Worm (Caenorhabditis elegans) whole organism, L2 larva: ENCODE measurements around the gene mbk-1.

ENCODE experiments used
- C34F6.9 ChIP-seq: fragments of 150-350 bp; optimal IDR thresholded peaks from 2 replicates; lab custom pipeline; 2014; ENCODE audit warnings: missing biosample characterization, missing genetic modification characterization
- F13H6.1 ChIP-seq: sonication (generic microtip); optimal IDR thresholded peaks from 2 replicates; lab custom pipeline; 2016; ENCODE audit warnings: missing genetic modification characterization, missing compliant biosample characterization
- R02D3.7 ChIP-seq: fragments of 150-350 bp; optimal IDR thresholded peaks from 2 replicates; lab custom pipeline; 2014; ENCODE audit warnings: missing biosample characterization, missing genetic modification characterization
- Y55F3AM.14 ChIP-seq: fragments of 200-800 bp; sonication (Bioruptor generic); optimal IDR thresholded peaks from 2 replicates; lab custom pipeline; 2018; ENCODE audit warnings: mild to moderate bottlenecking, missing genetic modification characterization, missing compliant biosample characterization
- ZK546.5 ChIP-seq: sonication (generic microtip); optimal IDR thresholded peaks from 2 replicates; lab custom pipeline; 2017; ENCODE audit warnings: missing biosample characterization, missing genetic modification characterization
- alr-1 ChIP-seq: fragments of 150-350 bp; optimal IDR thresholded peaks from 2 replicates; lab custom pipeline; 2014; ENCODE audit warnings: missing biosample characterization, missing genetic modification characterization
- aly-2 ChIP-seq: fragments of 150-350 bp; optimal IDR thresholded peaks from 2 replicates; lab custom pipeline; 2014; ENCODE audit warnings: missing biosample characterization, missing genetic modification characterization
- ama-1 ChIP-seq: fragments of 150-350 bp; optimal IDR thresholded peaks from 2 replicates; lab custom pipeline; 2018; ENCODE audit warnings: inconsistent platforms
- blmp-1 ChIP-seq: sonication (generic microtip); optimal IDR thresholded peaks from 2 replicates; lab custom pipeline; 2017; ENCODE audit warnings: missing genetic modification characterization, mild to moderate bottlenecking, missing compliant biosample characterization, antibody characterized with exemption, moderate library complexity; ENCODE audit not compliant: insufficient read depth
- ceh-16 ChIP-seq: fragments of 150-350 bp; optimal IDR thresholded peaks from 2 replicates; lab custom pipeline; 2014; ENCODE audit warnings: missing biosample characterization, missing genetic modification characterization
- ceh-82 ChIP-seq: fragments of 150-350 bp; optimal IDR thresholded peaks from 2 replicates; lab custom pipeline; 2014; ENCODE audit warnings: missing biosample characterization, missing genetic modification characterization
- crh-2 ChIP-seq: sonication (generic microtip); optimal IDR thresholded peaks from 2 replicates; lab custom pipeline; 2017; ENCODE audit warnings: missing biosample characterization, missing genetic modification characterization
- dmd-4 ChIP-seq: sonication (generic microtip); optimal IDR thresholded peaks from 2 replicates; lab custom pipeline; 2017; ENCODE audit warnings: missing biosample characterization, missing genetic modification characterization
- egl-27 ChIP-seq: sonication (generic microtip); optimal IDR thresholded peaks from 3 replicates; lab custom pipeline; 2017; ENCODE audit warnings: missing biosample characterization, missing genetic modification reagents, missing genetic modification characterization
- elt-1 ChIP-seq: fragments of 150-350 bp; optimal IDR thresholded peaks from 2 replicates; lab custom pipeline; 2014; ENCODE audit warnings: missing biosample characterization, missing genetic modification characterization
- elt-3 ChIP-seq: sonication (generic microtip); optimal IDR thresholded peaks from 2 replicates; lab custom pipeline; 2017; ENCODE audit warnings: missing biosample characterization, missing genetic modification characterization
- fos-1 ChIP-seq: fragments of 150-350 bp; optimal IDR thresholded peaks from 2 replicates; lab custom pipeline; 2014; ENCODE audit warnings: missing biosample characterization, missing genetic modification characterization
- gmeb-1 ChIP-seq: fragments of 150-350 bp; optimal IDR thresholded peaks from 2 replicates; lab custom pipeline; 2014; ENCODE audit warnings: missing biosample characterization, missing genetic modification characterization
- lin-11 ChIP-seq: fragments of 150-350 bp; sonication (generic microtip); optimal IDR thresholded peaks from 2 replicates; lab custom pipeline; 2014; ENCODE audit warnings: missing biosample characterization, missing genetic modification characterization, inconsistent platforms, mixed read lengths
- lin-13 ChIP-seq: fragments of 150-350 bp; optimal IDR thresholded peaks from 2 replicates; lab custom pipeline; 2014; ENCODE audit warnings: missing biosample characterization, missing genetic modification reagents, missing genetic modification characterization
- lin-39 ChIP-seq: fragments of 150-350 bp; optimal IDR thresholded peaks from 2 replicates; lab custom pipeline; 2014; ENCODE audit warnings: missing biosample characterization, missing genetic modification reagents, missing genetic modification characterization
- lsy-2 ChIP-seq, 2 experiments: fragments of 150-350 bp in 1 of 2; sonication (generic microtip) in 1 of 2; optimal IDR thresholded peaks; 2 replicates each; lab custom pipeline; 2014 to 2017; ENCODE audit warnings: missing biosample characterization in 2 of 2, missing genetic modification characterization in 2 of 2
- mab-5 ChIP-seq: fragments of 150-350 bp; optimal IDR thresholded peaks from 2 replicates; lab custom pipeline; 2014; ENCODE audit warnings: missing biosample characterization, missing genetic modification characterization
- mbf-1 ChIP-seq: sonication (generic microtip); optimal IDR thresholded peaks from 2 replicates; lab custom pipeline; 2017; ENCODE audit warnings: missing biosample characterization, missing genetic modification characterization
- mdl-1 ChIP-seq, 2 experiments: fragments of 150-350 bp in 1 of 2; sonication (generic microtip) in 1 of 2; optimal IDR thresholded peaks; 2 replicates each; lab custom pipeline; 2017; ENCODE audit warnings: missing biosample characterization in 2 of 2, missing genetic modification characterization in 2 of 2
- nhr-10 ChIP-seq: sonication (generic microtip); optimal IDR thresholded peaks from 2 replicates; lab custom pipeline; 2017; ENCODE audit warnings: missing biosample characterization, missing genetic modification characterization
- nhr-11 ChIP-seq: fragments of 150-350 bp; optimal IDR thresholded peaks from 2 replicates; lab custom pipeline; 2014; ENCODE audit warnings: missing biosample characterization, missing genetic modification characterization
- nhr-12 ChIP-seq: fragments of 150-350 bp; optimal IDR thresholded peaks from 2 replicates; lab custom pipeline; 2014; ENCODE audit warnings: missing biosample characterization, missing genetic modification characterization
- nhr-129 ChIP-seq: fragments of 150-350 bp; optimal IDR thresholded peaks from 2 replicates; lab custom pipeline; 2014; ENCODE audit warnings: missing biosample characterization, missing genetic modification characterization
- nhr-21 ChIP-seq: fragments of 150-350 bp; optimal IDR thresholded peaks from 2 replicates; lab custom pipeline; 2014; ENCODE audit warnings: missing biosample characterization, missing genetic modification characterization
- nhr-23 ChIP-seq: fragments of 150-350 bp; optimal IDR thresholded peaks from 2 replicates; lab custom pipeline; 2014; ENCODE audit warnings: missing biosample characterization, missing genetic modification reagents, missing genetic modification characterization
- nhr-237 ChIP-seq: fragments of 150-350 bp; optimal IDR thresholded peaks from 2 replicates; lab custom pipeline; 2014; ENCODE audit warnings: missing biosample characterization, missing genetic modification characterization
- nhr-25 ChIP-seq: fragments of 150-350 bp; sonication (generic microtip); optimal IDR thresholded peaks from 3 replicates; lab custom pipeline; 2014; ENCODE audit warnings: missing biosample characterization, missing genetic modification characterization
- nhr-6 ChIP-seq: fragments of 150-350 bp; optimal IDR thresholded peaks from 2 replicates; lab custom pipeline; 2014; ENCODE audit warnings: missing biosample characterization, missing genetic modification characterization
- nhr-77 ChIP-seq: fragments of 150-350 bp; optimal IDR thresholded peaks from 2 replicates; lab custom pipeline; 2014; ENCODE audit warnings: missing biosample characterization, missing genetic modification characterization
- peb-1 ChIP-seq: fragments of 150-350 bp; optimal IDR thresholded peaks from 2 replicates; lab custom pipeline; 2014; ENCODE audit warnings: missing biosample characterization, missing genetic modification characterization
- sem-4 ChIP-seq: fragments of 150-350 bp; optimal IDR thresholded peaks from 2 replicates; lab custom pipeline; 2014; ENCODE audit warnings: missing biosample characterization, missing genetic modification reagents, missing genetic modification characterization
- skn-1 ChIP-seq: sonication (generic microtip); optimal IDR thresholded peaks from 2 replicates; lab custom pipeline; 2017; ENCODE audit warnings: missing biosample characterization, missing genetic modification characterization
- sma-3 ChIP-seq: sonication (generic microtip); optimal IDR thresholded peaks from 2 replicates; lab custom pipeline; 2016; ENCODE audit warnings: missing genetic modification reagents, missing genetic modification characterization, missing compliant biosample characterization
- sma-9 ChIP-seq, 2 experiments: fragments of 150-350 bp in 1 of 2; sonication (generic microtip) in 1 of 2; optimal IDR thresholded peaks; 2 replicates each; lab custom pipeline; 2014 to 2016; ENCODE audit warnings: missing genetic modification characterization in 2 of 2, mild to moderate bottlenecking in 1 of 2, missing biosample characterization in 1 of 2, missing compliant biosample characterization in 1 of 2, missing genetic modification reagents in 1 of 2, moderate library complexity in 1 of 2
- snpc-4 ChIP-seq: fragments of 150-350 bp; optimal IDR thresholded peaks from 2 replicates; lab custom pipeline; 2014; ENCODE audit warnings: missing biosample characterization, missing genetic modification characterization
- unc-39 ChIP-seq: fragments of 150-350 bp; optimal IDR thresholded peaks from 2 replicates; lab custom pipeline; 2014; ENCODE audit warnings: missing biosample characterization, missing genetic modification characterization
- unc-55 ChIP-seq: fragments of 150-350 bp; sonication (generic microtip); optimal IDR thresholded peaks from 3 replicates; lab custom pipeline; 2014; ENCODE audit warnings: missing biosample characterization, missing genetic modification reagents, missing genetic modification characterization
- unc-62 ChIP-seq: fragments of 150-350 bp; optimal IDR thresholded peaks from 2 replicates; lab custom pipeline; 2014; ENCODE audit warnings: missing biosample characterization, missing genetic modification reagents, missing genetic modification characterization
- zag-1 ChIP-seq: fragments of 150-350 bp; optimal IDR thresholded peaks from 2 replicates; lab custom pipeline; 2014; ENCODE audit warnings: missing biosample characterization, missing genetic modification characterization
- ztf-1 ChIP-seq: fragments of 200-800 bp; sonication (Bioruptor generic); conservative IDR thresholded peaks from 2 replicates; pipeline ENCODE4 v1.3.6; 2022; ENCODE audit warnings: missing genetic modification characterization, missing compliant biosample characterization
- ztf-11 ChIP-seq: sonication (generic microtip); optimal IDR thresholded peaks from 2 replicates; lab custom pipeline; 2017; ENCODE audit warnings: missing biosample characterization, missing genetic modification characterization
- ztf-4 ChIP-seq: fragments of 150-350 bp; optimal IDR thresholded peaks from 2 replicates; lab custom pipeline; 2014; ENCODE audit warnings: missing biosample characterization, missing genetic modification characterization

mbk-1 gene

ce11 chrX:14824490-14825050, at the start of gene mbk-1:
Gene mbk-1, minus strand, starts transcription at chrX:14824540.
- TF ChIP-seq alr-1 (tag; lab: Kevin White, UChicago) (no peak), sem-4 (peak; percentile 15), aly-2 (tag; lab: Kevin White, UChicago) (no peak), unc-55 (GFP tag; lab: Kevin White, UChicago) (peak; percentile 63), sma-3 (GFP tag; lab: Kevin White, UChicago) (peak; percentile 70), R02D3.7 (tag; lab: Kevin White, UChicago) (no peak), lsy-2 (tag; optimal IDR thresholded peaks at IDR 0.05; lab: Kevin White, UChicago) (peak in 1 of 2 experiments; percentile 75), nhr-25 (tag; lab: Kevin White, UChicago) (peak; percentile 77), snpc-4 (tag; lab: Kevin White, UChicago) (peak; percentile 12), gmeb-1 (tag; lab: Kevin White, UChicago) (peak; percentile 16), ama-1 (lab: Kevin White, UChicago) (no peak), mbf-1 (no peak), ztf-4 (tag; lab: Kevin White, UChicago) (no peak), mdl-1 (tag; optimal IDR thresholded peaks at IDR 0.05; lab: Kevin White, UChicago) (peak; percentile 62 to 71), elt-3 (tag; lab: Kevin White, UChicago) (no peak), nhr-23 (no peak), nhr-21 (tag; lab: Kevin White, UChicago) (peak; percentile 21), mab-5 (no peak), Y55F3AM.14 (GFP tag; lab: Kevin White, UChicago) (no peak), ceh-82 (tag; lab: Kevin White, UChicago) (no peak), ztf-1 (GFP tag; lab: Robert Waterston, UW) (no peak), crh-2 (tag; lab: Kevin White, UChicago) (peak; percentile 91), egl-27 (no peak), unc-39 (tag; lab: Kevin White, UChicago) (no peak), nhr-129 (peak; percentile 53), elt-1 (no peak), peb-1 (tag; lab: Kevin White, UChicago) (no peak), fos-1 (tag; lab: Kevin White, UChicago) (peak; percentile 86), zag-1 (tag; lab: Kevin White, UChicago) (peak; percentile 16), sma-9 (GFP tag; optimal IDR thresholded peaks at IDR 0.05; lab: Kevin White, UChicago) (peak; percentile 78), sma-9 (tag; optimal IDR thresholded peaks at IDR 0.05; lab: Kevin White, UChicago) (no peak), ZK546.5 (tag; lab: Kevin White, UChicago) (no peak), ceh-16 (tag; lab: Kevin White, UChicago) (peak; percentile 5), nhr-77 (no peak), C34F6.9 (tag; lab: Kevin White, UChicago) (peak; percentile 84), nhr-11 (tag; lab: Kevin White, UChicago) (no peak), nhr-237 (tag; lab: Kevin White, UChicago) (no peak), skn-1 (tag; lab: Kevin White, UChicago) (no peak), nhr-10 (tag; lab: Kevin White, UChicago) (no peak), nhr-6 (tag; lab: Kevin White, UChicago) (peak; percentile 8), F13H6.1 (peak; percentile 77), unc-62 (no peak), lin-11 (tag; lab: Kevin White, UChicago) (peak; percentile 78), lin-39 (tag; lab: Kevin White, UChicago) (no peak), nhr-12 (tag; lab: Kevin White, UChicago) (no peak), ztf-11 (tag; lab: Kevin White, UChicago) (no peak), lin-13 (GFP tag; lab: Kevin White, UChicago) (peak; percentile 46), blmp-1 (tag; lab: Kevin White, UChicago) (peak; percentile 10), dmd-4 (no peak)
